Worm (Caenorhabditis elegans): Measurements from ENCODE around the gene sul-3.

Gene sul-3

ce11 chrX:7823108-7823704, 10.8 kb downstream of the sul-3 start, which contains the start of gene eef-1A.2:
TSS of gene eef-1A.2 (plus strand) at chrX:7823654.
- TF ChIP-seq hmg-11 (tag; optimal IDR thresholded peaks at IDR 0.05) (peak; percentile 83), jun-1 (tag; optimal IDR thresholded peaks at IDR 0.05) (peak; percentile 96), nhr-28 (tag; optimal IDR thresholded peaks at IDR 0.05) (no peak), nfya-1 (tag; optimal IDR thresholded peaks at IDR 0.05; ENCODE audit: insufficient read depth) (peak; percentile 98), lsy-12 (tag; optimal IDR thresholded peaks at IDR 0.05) (peak; percentile 92), pha-4 (tag; optimal IDR thresholded peaks at IDR 0.05) (peak; percentile 99), ceh-9 (tag; optimal IDR thresholded peaks at IDR 0.05) (peak; percentile 29), sea-2 (GFP tag; optimal IDR thresholded peaks at IDR 0.05) (no peak), nhr-76 (tag; optimal IDR thresholded peaks at IDR 0.05) (no peak), nhr-12 (tag; optimal IDR thresholded peaks at IDR 0.05) (no peak), nhr-237 (tag; optimal IDR thresholded peaks at IDR 0.05) (no peak), fkh-10 (GFP tag; optimal IDR thresholded peaks at IDR 0.05) (peak; percentile 99), R02D3.7 (tag; optimal IDR thresholded peaks at IDR 0.05) (peak; percentile 79), elt-1 (tag; optimal IDR thresholded peaks at IDR 0.05) (peak; percentile 52), ceh-16 (tag; optimal IDR thresholded peaks at IDR 0.05) (peak; percentile 49), unc-62 (GFP tag; optimal IDR thresholded peaks at IDR 0.05) (peak; percentile 75), nhr-43 (tag; optimal IDR thresholded peaks at IDR 0.05; ENCODE audit: poor library complexity, severe bottlenecking) (peak; percentile 61), daf-12 (tag; optimal IDR thresholded peaks at IDR 0.05) (no peak), eor-1 (tag; optimal IDR thresholded peaks at IDR 0.05) (peak in 1 of 2 experiments; percentile 18), skn-1 (tag; optimal IDR thresholded peaks at IDR 0.05) (peak; percentile 89), mdl-1 (tag; optimal IDR thresholded peaks at IDR 0.05) (peak; percentile 95), unc-39 (tag; optimal IDR thresholded peaks at IDR 0.05) (no peak), egl-5 (tag; optimal IDR thresholded peaks at IDR 0.05) (peak; percentile 96), nhr-77 (tag; optimal IDR thresholded peaks at IDR 0.05) (peak; percentile 71), fos-1 (tag; optimal IDR thresholded peaks at IDR 0.05) (peak; percentile 35), lin-15B (tag; optimal IDR thresholded peaks at IDR 0.05) (peak; percentile 93), elt-3 (tag; optimal IDR thresholded peaks at IDR 0.05) (peak in 1 of 3 experiments; percentile 82), nhr-23 (tag; optimal IDR thresholded peaks at IDR 0.05) (peak; percentile 91), tbx-2 (tag; optimal IDR thresholded peaks at IDR 0.05) (peak; percentile 76), ama-1 (optimal IDR thresholded peaks at IDR 0.05) (peak; percentile 70), nhr-25 (tag; optimal IDR thresholded peaks at IDR 0.05) (peak; percentile 93), aly-2 (tag; optimal IDR thresholded peaks at IDR 0.05) (no peak), nhr-67 (tag; optimal IDR thresholded peaks at IDR 0.05) (no peak), ZK546.5 (tag; optimal IDR thresholded peaks at IDR 0.05) (peak; percentile 12), mml-1 (tag; optimal IDR thresholded peaks at IDR 0.05) (no peak), egl-27 (tag; optimal IDR thresholded peaks at IDR 0.05) (peak; percentile 77), ceh-28 (tag; optimal IDR thresholded peaks at IDR 0.05) (peak; percentile 98), fkh-2 (tag; optimal IDR thresholded peaks at IDR 0.05) (peak; percentile 74), snpc-4 (tag; optimal IDR thresholded peaks at IDR 0.05) (peak; percentile 78), nhr-11 (tag; optimal IDR thresholded peaks at IDR 0.05) (peak; percentile 81), elt-2 (tag; optimal IDR thresholded peaks at IDR 0.05) (peak; percentile 86), pqm-1 (tag; optimal IDR thresholded peaks at IDR 0.05) (peak; percentile 84), zag-1 (tag; optimal IDR thresholded peaks at IDR 0.05) (peak; percentile 43), ztf-4 (tag; optimal IDR thresholded peaks at IDR 0.05) (peak; percentile 51), ceh-82 (tag; optimal IDR thresholded peaks at IDR 0.05) (peak; percentile 29), ztf-11 (tag; optimal IDR thresholded peaks at IDR 0.05) (no peak), lin-39 (tag; optimal IDR thresholded peaks at IDR 0.05) (peak; percentile 98)

Measured in whole organism, L3 larva.